Fruit fly (Drosophila melanogaster) whole organism: ENCODE measurements around the gene tay.

ENCODE experiments used
- CG8478 ChIP-seq: fragments of >200 bp; optimal IDR thresholded peaks from 2 replicates; lab custom pipeline; 2018; ENCODE audit warnings: inconsistent platforms
- Dll ChIP-seq: fragments of >200 bp; optimal IDR thresholded peaks from 2 replicates; lab custom pipeline; 2017
- usp ChIP-seq: fragments of >200 bp; optimal IDR thresholded peaks from 2 replicates; lab custom pipeline; 2017; ENCODE audit warnings: missing biosample characterization, missing genetic modification characterization, mixed read lengths

DNA sequence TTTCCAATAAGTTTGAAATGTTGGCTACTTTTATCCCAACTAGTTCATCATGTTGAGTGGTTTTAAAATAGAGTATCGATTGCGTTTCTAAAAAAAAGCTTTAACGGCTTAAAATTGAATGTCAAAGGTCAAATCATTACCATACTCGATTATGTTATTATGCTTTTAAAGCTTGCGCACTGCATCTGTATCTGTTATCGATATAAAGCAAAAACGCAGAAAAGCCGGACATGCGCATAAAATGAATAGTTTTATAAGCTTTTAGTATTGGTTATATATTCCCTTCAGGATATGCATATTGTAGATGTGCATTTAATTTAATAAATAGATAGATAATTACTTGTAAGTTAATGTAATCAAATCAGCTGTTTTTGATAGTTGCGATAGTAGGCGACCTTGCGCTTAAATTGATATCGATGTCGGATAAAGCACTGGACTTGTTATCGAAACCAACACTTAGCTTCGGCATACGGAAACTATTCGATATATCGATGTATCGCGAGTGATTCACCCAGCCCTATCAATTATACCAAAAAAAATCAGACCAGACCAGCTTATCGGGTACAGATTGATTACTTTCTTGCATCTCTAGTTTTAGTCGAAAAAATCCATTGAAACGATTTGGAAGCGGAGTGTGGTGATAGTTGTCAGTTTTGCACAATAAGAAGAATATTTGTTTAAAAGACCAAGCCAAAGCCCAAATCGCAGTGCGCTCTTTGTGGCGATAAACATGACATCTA, 4.7 kb upstream of the tay start, which contains the start of gene shi:
- no peak for TF ChIP-seq usp (GFP tag; lab: Kevin White, UChicago)
- TF ChIP-seq CG8478 (lab: Kevin White, UChicago), result no peak
- TF ChIP-seq Dll, result no peak
